Fruit fly (Drosophila melanogaster) whole organism, prepupa: Measurements from ENCODE around the gene GATAe.

Source experiments
- CG11762 ChIP-seq: fragments of 200-800 bp; sonication (Bioruptor generic); optimal IDR thresholded peaks from 3 replicates; lab custom pipeline; 2016; ENCODE audit warnings: missing biosample characterization, missing genetic modification characterization; ENCODE audit not compliant: insufficient read depth
- Hr39 ChIP-seq: fragments of 200-800 bp; sonication (Bioruptor generic); optimal IDR thresholded peaks from 2 replicates; lab custom pipeline; 2016; ENCODE audit warnings: missing biosample characterization, missing genetic modification characterization
- Lpt ChIP-seq: fragments of 200-800 bp; sonication (Bioruptor generic); optimal IDR thresholded peaks from 3 replicates; lab custom pipeline; 2016; ENCODE audit warnings: missing biosample characterization, missing genetic modification characterization
- esn ChIP-seq: fragments of 200-800 bp; sonication (Bioruptor generic); optimal IDR thresholded peaks from 2 replicates; lab custom pipeline; 2016; ENCODE audit warnings: missing biosample characterization, mild to moderate bottlenecking, missing genetic modification characterization, moderate library complexity
- pdm3 ChIP-seq: fragments of 200-800 bp; sonication (Bioruptor generic); optimal IDR thresholded peaks from 3 replicates; lab custom pipeline; 2016; ENCODE audit warnings: missing biosample characterization, missing genetic modification characterization
- spab ChIP-seq: fragments of 200-800 bp; sonication (Bioruptor generic); optimal IDR thresholded peaks from 2 replicates; lab custom pipeline; 2017; ENCODE audit warnings: missing biosample characterization, mild to moderate bottlenecking, missing genetic modification characterization, missing genetic modification reagents
- ss ChIP-seq, 2 experiments: fragments of 200-800 bp; sonication (Bioruptor generic); optimal IDR thresholded peaks; 2 replicates in 1 of 2; 3 replicates in 1 of 2; lab custom pipeline; 2017 to 2018; ENCODE audit warnings: mild to moderate bottlenecking in 2 of 2, missing biosample characterization in 2 of 2, missing genetic modification characterization in 2 of 2, moderate library complexity in 1 of 2

DNA sequence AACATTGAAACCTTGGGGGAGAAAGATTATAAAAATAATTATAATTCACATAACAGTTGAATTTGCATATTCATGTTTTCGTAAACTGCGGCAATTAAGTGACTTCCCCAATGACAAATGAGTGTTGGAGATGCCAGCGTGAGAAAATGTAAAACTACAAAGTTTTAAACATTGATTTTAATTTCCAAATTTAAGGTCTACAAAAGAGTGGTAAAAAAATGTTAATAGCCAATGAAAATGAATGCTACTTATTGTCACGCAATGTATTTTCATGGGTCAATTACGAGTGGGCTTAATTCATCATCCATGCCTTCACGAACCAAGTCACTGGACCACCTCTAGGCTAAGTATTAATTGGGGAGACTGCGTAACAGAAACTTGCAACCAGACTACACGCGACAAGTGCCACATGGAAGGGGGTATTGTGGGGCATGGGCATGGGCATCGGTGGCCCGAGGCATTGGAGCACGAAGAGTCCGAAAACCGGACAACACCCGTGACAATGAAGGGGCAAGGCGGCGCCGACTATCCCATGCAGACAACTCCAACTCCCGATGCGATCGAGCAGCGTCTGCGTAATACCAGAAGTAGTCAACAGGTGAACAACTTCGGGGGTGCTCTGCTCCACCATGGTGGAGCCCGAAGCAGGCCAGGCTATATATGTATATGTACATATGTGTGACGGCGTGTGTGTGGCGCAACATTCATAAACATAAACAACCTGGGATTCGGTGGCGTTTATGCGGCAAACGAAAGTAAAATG, 33.4 kb downstream of the GATAe start:
- TF ChIP-seq CG11762 = no peak
- peak; percentile 63 for TF ChIP-seq pdm3 (GFP tag; lab: Kevin White, UChicago)
- TF ChIP-seq Hr39 (GFP tag; lab: Kevin White, UChicago) = no peak
- no peak for TF ChIP-seq spab (GFP tag; lab: Kevin White, UChicago)
- peak; percentile 39 for TF ChIP-seq Lpt (GFP tag; lab: Kevin White, UChicago)
- peak in 1 of 2 experiments; percentile 92 for TF ChIP-seq ss (GFP tag; optimal IDR thresholded peaks at IDR 0.05; lab: Kevin White, UChicago)
- peak; percentile 30 for TF ChIP-seq esn (GFP tag; lab: Kevin White, UChicago)
